Fruit fly (Drosophila melanogaster) whole organism, embryonic: ENCODE results near the gene CG8292.
A peak's percentile ranks its signal among the peaks of the same experiment; 100 is the strongest.

Source experiments
- Asciz ChIP-seq: fragments of 200-800 bp; sonication (Bioruptor generic); optimal IDR thresholded peaks from 2 replicates; lab custom pipeline; 2017; ENCODE audit warnings: missing biosample characterization, mild to moderate bottlenecking, missing genetic modification characterization, missing genetic modification reagents
- Atf6 ChIP-seq: fragments of 200-800 bp; sonication (Bioruptor generic); IDR thresholded peaks from 2 replicates; pipeline ENCODE4 v1.3.6; 2022; ENCODE audit warnings: missing biosample characterization, missing genetic modification characterization
- Bgb ChIP-seq: fragments of 200-800 bp; sonication (Bioruptor generic); IDR thresholded peaks from 2 replicates; pipeline ENCODE4 v1.3.6; 2022; ENCODE audit warnings: missing biosample characterization, missing genetic modification characterization; ENCODE audit not compliant: partially characterized antibody
- CG10543 ChIP-seq: fragments of 200-800 bp; sonication (Bioruptor generic); optimal IDR thresholded peaks from 3 replicates; lab custom pipeline; 2017; ENCODE audit warnings: missing biosample characterization, mild to moderate bottlenecking, missing genetic modification characterization, moderate library complexity
- CG12104 ChIP-seq: fragments of 200-800 bp; sonication (Bioruptor generic); optimal IDR thresholded peaks from 3 replicates; lab custom pipeline; 2016; ENCODE audit warnings: missing biosample characterization, missing genetic modification characterization
- CG12236 ChIP-seq: fragments of 200-800 bp; sonication (Bioruptor generic); optimal IDR thresholded peaks from 2 replicates; lab custom pipeline; 2016; ENCODE audit warnings: missing biosample characterization, missing genetic modification characterization
- CG12659 ChIP-seq: fragments of 200-800 bp; sonication (Bioruptor generic); optimal IDR thresholded peaks from 3 replicates; lab custom pipeline; 2017; ENCODE audit warnings: mild to moderate bottlenecking, missing biosample characterization, missing genetic modification reagents, missing genetic modification characterization
- CG13287 ChIP-seq: fragments of 200-800 bp; sonication (Bioruptor generic); IDR thresholded peaks from 2 replicates; pipeline ENCODE4 v1.3.6; 2022; ENCODE audit warnings: missing biosample characterization, missing genetic modification characterization; ENCODE audit not compliant: partially characterized antibody
- CG15073 ChIP-seq: fragments of 200-800 bp; sonication (Bioruptor generic); optimal IDR thresholded peaks from 2 replicates; lab custom pipeline; 2016; ENCODE audit warnings: missing biosample characterization, missing genetic modification characterization
- CG15514 ChIP-seq: fragments of 200-800 bp; sonication (Bioruptor generic); optimal IDR thresholded peaks from 3 replicates; lab custom pipeline; 2017; ENCODE audit warnings: missing biosample characterization, missing genetic modification characterization, mild to moderate bottlenecking, moderate library complexity, missing genetic modification reagents
- CG1602 ChIP-seq: fragments of 200-800 bp; sonication (Bioruptor generic); optimal IDR thresholded peaks from 3 replicates; lab custom pipeline; 2016; ENCODE audit warnings: missing biosample characterization, missing genetic modification characterization
- CG18011 ChIP-seq: fragments of 200-800 bp; sonication (Bioruptor generic); optimal IDR thresholded peaks from 2 replicates; lab custom pipeline; 2017; ENCODE audit warnings: missing biosample characterization, missing genetic modification characterization, mild to moderate bottlenecking, moderate library complexity, missing genotype
- CG18262 ChIP-seq: fragments of 200-800 bp; optimal IDR thresholded peaks from 3 replicates; lab custom pipeline; 2019; ENCODE audit warnings: missing biosample characterization, mild to moderate bottlenecking, missing genetic modification characterization, moderate library complexity
- CG3065 ChIP-seq: fragments of 200-800 bp; sonication (Bioruptor generic); optimal IDR thresholded peaks from 2 replicates; lab custom pipeline; 2016; ENCODE audit warnings: missing biosample characterization, missing genetic modification characterization
- CG4424 ChIP-seq: fragments of 200-800 bp; sonication (Bioruptor generic); optimal IDR thresholded peaks from 3 replicates; lab custom pipeline; 2016; ENCODE audit warnings: missing biosample characterization, missing genetic modification characterization
- CG6654 ChIP-seq: fragments of 200-800 bp; sonication (Bioruptor generic); optimal IDR thresholded peaks from 2 replicates; lab custom pipeline; 2017; ENCODE audit warnings: missing biosample characterization, mild to moderate bottlenecking, missing genetic modification characterization
- CG7928 ChIP-seq: fragments of 200-800 bp; sonication (Bioruptor generic); optimal IDR thresholded peaks from 2 replicates; lab custom pipeline; 2017; ENCODE audit warnings: missing biosample characterization, mild to moderate bottlenecking, missing genetic modification characterization
- CG9215 ChIP-seq: fragments of 200-800 bp; sonication (Bioruptor generic); IDR thresholded peaks from 2 replicates; pipeline ENCODE4 v1.3.6; 2022; ENCODE audit warnings: missing biosample characterization, missing genetic modification characterization
- CG9609 ChIP-seq: fragments of 200-800 bp; sonication (Bioruptor generic); optimal IDR thresholded peaks from 3 replicates; lab custom pipeline; 2016; ENCODE audit warnings: missing biosample characterization, missing genetic modification characterization
- Dfd ChIP-seq, 2 experiments: fragments of >200 bp; optimal IDR thresholded peaks; 2 replicates each; lab custom pipeline; 2017; ENCODE audit warnings: missing biosample characterization in 2 of 2, missing genetic modification characterization in 2 of 2
- Doc3 ChIP-seq: fragments of 200-800 bp; sonication (Bioruptor generic); IDR thresholded peaks from 3 replicates; pipeline ENCODE4 v1.3.6; 2022; ENCODE audit warnings: missing biosample characterization, missing genetic modification characterization; ENCODE audit not compliant: partially characterized antibody
- Drgx ChIP-seq: fragments of 200-800 bp; sonication (Bioruptor generic); IDR thresholded peaks from 2 replicates; pipeline ENCODE4 v1.3.6; 2022; ENCODE audit warnings: missing biosample characterization, missing genetic modification characterization
- Eip74EF ChIP-seq, 2 experiments: fragments of 200-800 bp in 1 of 2; fragments of >200 bp in 1 of 2; sonication (Bioruptor generic) in 1 of 2; optimal IDR thresholded peaks; 2 replicates each; lab custom pipeline; 2017 to 2019; ENCODE audit warnings: missing biosample characterization in 2 of 2, missing genetic modification characterization in 2 of 2, mild to moderate bottlenecking in 1 of 2, moderate library complexity in 1 of 2
- HLHmδ ChIP-seq: fragments of 200-800 bp; sonication (Bioruptor generic); optimal IDR thresholded peaks from 2 replicates; lab custom pipeline; 2018; ENCODE audit warnings: missing biosample characterization, mild to moderate bottlenecking, missing genetic modification characterization, moderate library complexity
- HmgZ ChIP-seq: fragments of 200-800 bp; sonication (Bioruptor generic); optimal IDR thresholded peaks from 2 replicates; lab custom pipeline; 2018; ENCODE audit warnings: missing biosample characterization, mild to moderate bottlenecking, missing genetic modification characterization
- Kr ChIP-seq: fragments of 200-800 bp; sonication (Bioruptor generic); optimal IDR thresholded peaks from 2 replicates; lab custom pipeline; 2017; ENCODE audit warnings: missing biosample characterization, mild to moderate bottlenecking, missing genetic modification characterization
- Med ChIP-seq: fragments of 200-800 bp; sonication (Bioruptor generic); peaks from one replicate; lab custom pipeline; 2016; ENCODE audit warnings: missing biosample characterization, missing genetic modification characterization, mild to moderate bottlenecking, inconsistent platforms, moderate library complexity
- Neu2 ChIP-seq: fragments of 200-800 bp; sonication (Bioruptor generic); optimal IDR thresholded peaks from 3 replicates; lab custom pipeline; 2016; ENCODE audit warnings: missing biosample characterization, missing genetic modification characterization, borderline replicate concordance
- Nf-YC ChIP-seq: fragments of 200-800 bp; optimal IDR thresholded peaks from 3 replicates; lab custom pipeline; 2019; ENCODE audit warnings: missing biosample characterization, mild to moderate bottlenecking, missing genetic modification characterization, moderate library complexity
- Six4 ChIP-seq: fragments of 200-800 bp; sonication (Bioruptor generic); optimal IDR thresholded peaks from 2 replicates; lab custom pipeline; 2016; ENCODE audit warnings: missing biosample characterization, missing genetic modification characterization
- Sox100B ChIP-seq: fragments of 200-800 bp; sonication (Bioruptor generic); optimal IDR thresholded peaks from 3 replicates; lab custom pipeline; 2018; ENCODE audit warnings: missing biosample characterization, mild to moderate bottlenecking, missing genetic modification characterization
- Vsx1 ChIP-seq: fragments of 200-800 bp; sonication (Bioruptor generic); optimal IDR thresholded peaks from 2 replicates; lab custom pipeline; 2017; ENCODE audit warnings: missing biosample characterization, mild to moderate bottlenecking, missing genetic modification characterization, missing genetic modification reagents
- ap ChIP-seq: fragments of 200-800 bp; sonication (Bioruptor generic); IDR thresholded peaks from 2 replicates; pipeline ENCODE4 v1.3.6; 2022; ENCODE audit warnings: missing biosample characterization, missing genetic modification characterization
- az2 ChIP-seq: fragments of 200-800 bp; sonication (Bioruptor generic); optimal IDR thresholded peaks from 3 replicates; lab custom pipeline; 2016; ENCODE audit warnings: missing biosample characterization, missing genetic modification characterization
- btn ChIP-seq: fragments of 200-800 bp; sonication (Bioruptor generic); optimal IDR thresholded peaks from 2 replicates; lab custom pipeline; 2016; ENCODE audit warnings: missing biosample characterization, missing genetic modification characterization
- cg ChIP-seq: fragments of 200-800 bp; sonication (Bioruptor generic); optimal IDR thresholded peaks from 3 replicates; lab custom pipeline; 2019; ENCODE audit warnings: missing biosample characterization, mild to moderate bottlenecking, missing genetic modification characterization, moderate library complexity
- chinmo ChIP-seq: fragments of 200-800 bp; sonication (Bioruptor generic); IDR thresholded peaks from 4 replicates; pipeline ENCODE4 v1.3.6; 2022; ENCODE audit warnings: missing biosample characterization, missing genetic modification characterization; ENCODE audit not compliant: partially characterized antibody
- disco-r ChIP-seq: fragments of 200-800 bp; sonication (Bioruptor generic); optimal IDR thresholded peaks from 2 replicates; lab custom pipeline; 2016; ENCODE audit warnings: missing biosample characterization, missing genetic modification characterization
- esg ChIP-seq: fragments of 200-800 bp; sonication (Bioruptor generic); conservative IDR thresholded peaks from 2 replicates; pipeline ENCODE4 v1.3.6; 2022; ENCODE audit warnings: missing biosample characterization, missing genetic modification characterization
- eve ChIP-seq, 2 experiments: fragments of >200 bp; optimal IDR thresholded peaks; 2 replicates each; lab custom pipeline; 2017; ENCODE audit warnings: missing biosample characterization in 2 of 2, missing genetic modification characterization in 2 of 2
- fru ChIP-seq: fragments of >200 bp; optimal IDR thresholded peaks from 2 replicates; lab custom pipeline; 2017
- mirr ChIP-seq: fragments of 200-800 bp; sonication (Bioruptor generic); optimal IDR thresholded peaks from 3 replicates; lab custom pipeline; 2018; ENCODE audit warnings: missing biosample characterization, mild to moderate bottlenecking, missing genetic modification characterization
- otp ChIP-seq: fragments of 200-800 bp; sonication (Bioruptor generic); IDR thresholded peaks from 3 replicates; pipeline ENCODE4, ENCODE4 v1.3.6; 2022; ENCODE audit warnings: missing biosample characterization, missing genetic modification characterization
- ranshi ChIP-seq: fragments of 200-800 bp; sonication (Bioruptor generic); IDR thresholded peaks from 2 replicates; pipeline ENCODE4 v1.3.6; 2022; ENCODE audit warnings: missing biosample characterization, missing genetic modification characterization
- schlank ChIP-seq: fragments of 200-800 bp; sonication (Bioruptor generic); optimal IDR thresholded peaks from 2 replicates; lab custom pipeline; 2018; ENCODE audit warnings: missing biosample characterization, mild to moderate bottlenecking, missing genetic modification characterization
- sisA ChIP-seq: fragments of 200-800 bp; sonication (Bioruptor generic); IDR thresholded peaks from 2 replicates; pipeline ENCODE4 v1.3.6; 2022; ENCODE audit warnings: missing biosample characterization, missing genetic modification characterization
- slou ChIP-seq: fragments of 200-800 bp; sonication (Bioruptor generic); optimal IDR thresholded peaks from 3 replicates; lab custom pipeline; 2016; ENCODE audit warnings: missing biosample characterization, missing genetic modification characterization
- sqz ChIP-seq: fragments of 200-800 bp; sonication (Bioruptor generic); optimal IDR thresholded peaks from 3 replicates; lab custom pipeline; 2018; ENCODE audit warnings: missing biosample characterization, mild to moderate bottlenecking, missing genetic modification characterization
- zen ChIP-seq: fragments of 200-800 bp; sonication (Bioruptor generic); optimal IDR thresholded peaks from 3 replicates; lab custom pipeline; 2018; ENCODE audit warnings: missing biosample characterization, mild to moderate bottlenecking, missing genetic modification characterization, moderate library complexity
- zen2 ChIP-seq: fragments of 200-800 bp; sonication (Bioruptor generic); IDR thresholded peaks from 3 replicates; pipeline ENCODE4 v1.3.6; 2022; ENCODE audit warnings: missing biosample characterization, missing genetic modification characterization; ENCODE audit not compliant: partially characterized antibody
- zfh1 ChIP-seq: fragments of 200-800 bp; sonication (Bioruptor generic); IDR thresholded peaks from 3 replicates; pipeline ENCODE4 v1.3.6; 2022; ENCODE audit warnings: missing biosample characterization, missing genetic modification characterization

Gene CG8292

DNA sequence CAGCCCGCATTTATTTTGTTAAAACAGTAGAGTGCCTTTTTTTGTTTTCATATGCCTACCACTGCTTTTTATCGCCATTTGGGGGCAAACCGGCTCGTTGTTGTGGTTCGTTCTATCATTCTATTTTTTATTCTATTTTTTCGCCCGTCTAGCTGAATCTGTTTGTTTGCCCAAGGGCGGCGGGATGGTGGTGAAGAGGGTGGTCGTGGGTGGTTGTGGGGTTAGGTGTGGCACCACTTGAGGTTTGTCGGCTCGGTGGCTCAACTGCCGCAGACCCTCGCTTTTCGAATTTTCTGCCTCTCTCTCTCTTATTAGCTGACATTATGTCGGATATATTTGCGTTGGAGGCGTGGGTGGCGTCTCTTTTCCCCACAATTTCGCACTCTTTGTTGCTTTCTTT, 46.3 kb downstream of the CG8292 start (continued):
- TF ChIP-seq mirr (peak; percentile 37), sisA (GFP tag; lab: Robert Waterston, UW) (no peak), CG12236 (no peak), az2 (GFP tag; lab: Kevin White, UChicago) (no peak), CG13287 (peak; percentile 23; the same call in 1 of the 2 replicates), ap (no peak), CG4424 (no peak), CG10543 (GFP tag; lab: Kevin White, UChicago) (peak; percentile 63), CG18011 (GFP tag; lab: Kevin White, UChicago) (no peak), Eip74EF (GFP tag; optimal IDR thresholded peaks at IDR 0.05; lab: Kevin White, UChicago) (no peak), CG6654 (GFP tag; lab: Kevin White, UChicago) (no peak), schlank (tag; lab: Kevin White, UChicago) (peak; percentile 11), zen2 (GFP tag; lab: Robert Waterston, UW) (no peak), Dfd (GFP tag; optimal IDR thresholded peaks at IDR 0.05; lab: Kevin White, UChicago) (no peak), CG9215 (GFP tag; lab: Robert Waterston, UW) (no peak), CG1602 (no peak), Atf6 (GFP tag; lab: Robert Waterston, UW) (no peak), otp (no peak), Neu2 (GFP tag; lab: Kevin White, UChicago) (no peak), esg (no peak), CG12659 (GFP tag; lab: Kevin White, UChicago) (no peak), zen (tag; lab: Kevin White, UChicago) (no peak), disco-r (GFP tag; lab: Kevin White, UChicago) (no peak), CG15514 (GFP tag; lab: Kevin White, UChicago) (no peak), slou (GFP tag; lab: Kevin White, UChicago) (no peak), HmgZ (tag; lab: Kevin White, UChicago) (no peak), Nf-YC (tag; lab: Kevin White, UChicago) (no peak), Drgx (GFP tag; lab: Robert Waterston, UW) (0 out of 2 replicates have a peak, but pooled peaks have one; percentile 20), Sox100B (GFP tag; lab: Kevin White, UChicago) (no peak), CG12104 (GFP tag; lab: Kevin White, UChicago) (no peak), Bgb (GFP tag; lab: Robert Waterston, UW) (peak; percentile 38; the same call in 1 of the 2 replicates), Six4 (GFP tag; lab: Kevin White, UChicago) (no peak), CG3065 (GFP tag; lab: Kevin White, UChicago) (no peak), Asciz (no peak), cg (no peak), eve (GFP tag; optimal IDR thresholded peaks at IDR 0.05; lab: Kevin White, UChicago) (no peak), fru (lab: Kevin White, UChicago) (no peak), ranshi (no peak), btn (GFP tag; lab: Kevin White, UChicago) (no peak), HLHmδ (GFP tag; lab: Kevin White, UChicago) (no peak), zfh1 (GFP tag; lab: Robert Waterston, UW) (no peak), Vsx1 (GFP tag; lab: Kevin White, UChicago) (no peak), CG7928 (no peak), Doc3 (GFP tag; lab: Robert Waterston, UW) (no peak), chinmo (0 out of 4 replicates have a peak, but pooled peaks have one; percentile 64), sqz (GFP tag; lab: Kevin White, UChicago) (no peak), Med (GFP tag; lab: Kevin White, UChicago) (peak; percentile 78), CG9609 (no peak), CG15073 (GFP tag; lab: Kevin White, UChicago) (no peak), Kr (GFP tag; lab: Kevin White, UChicago) (no peak), CG18262 (tag; lab: Kevin White, UChicago) (no peak)
